Fruit fly (Drosophila melanogaster) Kc167 (cell line): ENCODE data around the gene CG16964.

Source experiments
- h ChIP-seq: fragments of >200 bp; optimal IDR thresholded peaks from 3 replicates; lab custom pipeline; 2018; ENCODE audit warnings: missing external identifiers
- insv ChIP-seq: fragments of >200 bp; optimal IDR thresholded peaks from 3 replicates; lab custom pipeline; 2018; ENCODE audit warnings: missing external identifiers
- psq ChIP-seq: fragments of >200 bp; optimal IDR thresholded peaks from 2 replicates; lab custom pipeline; 2017; ENCODE audit warnings: missing external identifiers
- ttk ChIP-seq: sonication (Bioruptor generic); optimal IDR thresholded peaks from 2 replicates; lab custom pipeline; 2017; ENCODE audit warnings: missing external identifiers

DNA sequence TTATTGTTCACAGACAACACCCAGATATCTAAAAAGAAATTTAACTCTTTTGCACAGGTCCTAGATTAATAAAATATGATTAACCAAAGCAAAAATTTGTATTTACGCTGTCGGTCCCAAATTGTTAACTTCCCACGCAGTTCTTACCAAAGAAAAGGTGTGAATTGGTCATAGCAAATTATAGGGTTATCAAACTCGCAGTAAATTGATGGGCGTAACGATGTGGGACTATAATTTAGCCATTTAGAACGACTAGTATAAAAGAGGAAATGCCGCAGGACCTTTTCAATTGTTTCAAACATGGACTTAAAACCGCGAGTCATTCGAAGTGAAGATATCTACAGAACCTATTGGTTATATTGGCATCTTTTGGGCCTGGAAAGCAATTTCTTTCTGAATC lies 11.9 kb upstream of the CG16964 start, which contains the start of gene Or33b:
- TF ChIP-seq h (no peak), insv (lab: Kevin White, UChicago) (no peak), psq (lab: Kevin White, UChicago) (no peak), ttk (lab: Kevin White, UChicago) (no peak)
